Worm (Caenorhabditis elegans) whole organism, early embryonic: ENCODE measurements around the gene F33D4.4.

ENCODE experiments used
- B0310.2 ChIP-seq: sonication (generic microtip); optimal IDR thresholded peaks from 2 replicates; lab custom pipeline; 2016; ENCODE audit warnings: mild to moderate bottlenecking, missing genetic modification characterization, missing compliant biosample characterization
- F13C5.2 ChIP-seq: sonication (generic microtip); optimal IDR thresholded peaks from 2 replicates; lab custom pipeline; 2017; ENCODE audit warnings: mild to moderate bottlenecking, missing genetic modification characterization, inconsistent platforms, missing compliant biosample characterization
- aly-1 ChIP-seq: sonication (generic microtip); optimal IDR thresholded peaks from 2 replicates; lab custom pipeline; 2016; ENCODE audit warnings: missing genetic modification characterization, missing compliant biosample characterization
- ama-1 ChIP-seq: fragments of 150-350 bp; optimal IDR thresholded peaks from 2 replicates; lab custom pipeline; 2014
- ceh-13 ChIP-seq: fragments of 200-800 bp; sonication (Bioruptor generic); optimal IDR thresholded peaks from 2 replicates; lab custom pipeline; 2018; ENCODE audit warnings: mild to moderate bottlenecking, missing genetic modification characterization, missing compliant biosample characterization
- ceh-36 ChIP-seq: sonication (generic microtip); optimal IDR thresholded peaks from 2 replicates; lab custom pipeline; 2016; ENCODE audit warnings: missing genetic modification characterization, inconsistent platforms, missing compliant biosample characterization
- ets-7 ChIP-seq: sonication (generic microtip); optimal IDR thresholded peaks from 2 replicates; lab custom pipeline; 2016; ENCODE audit warnings: missing genotype, missing genetic modification characterization, missing compliant biosample characterization
- flt-1 ChIP-seq: fragments of 200-800 bp; sonication (Bioruptor generic); IDR thresholded peaks from 2 replicates; pipeline ENCODE4 v1.3.6; 2022; ENCODE audit warnings: missing genetic modification characterization, missing compliant biosample characterization
- hmbx-1 ChIP-seq: sonication (generic microtip); optimal IDR thresholded peaks from 2 replicates; lab custom pipeline; 2016; ENCODE audit warnings: mild to moderate bottlenecking, missing genetic modification characterization, missing compliant biosample characterization
- hmg-4 ChIP-seq: fragments of 200-800 bp; sonication (Bioruptor generic); optimal IDR thresholded peaks from 2 replicates; lab custom pipeline; 2018; ENCODE audit warnings: mild to moderate bottlenecking, missing genetic modification characterization, missing compliant biosample characterization
- hnd-1 ChIP-seq: sonication (generic microtip); optimal IDR thresholded peaks from 2 replicates; lab custom pipeline; 2016; ENCODE audit warnings: missing genetic modification characterization, missing compliant biosample characterization
- pes-1 ChIP-seq: fragments of 200-800 bp; sonication (Bioruptor generic); IDR thresholded peaks from 2 replicates; pipeline ENCODE4 v1.3.6; 2022; ENCODE audit warnings: missing genetic modification reagents, missing genetic modification characterization, missing compliant biosample characterization
- scrt-1 ChIP-seq: fragments of 200-800 bp; sonication (Bioruptor generic); IDR thresholded peaks from 2 replicates; pipeline ENCODE4 v1.3.6; 2022; ENCODE audit warnings: missing genetic modification characterization, missing compliant biosample characterization
- sea-1 ChIP-seq: fragments of 200-800 bp; sonication (Bioruptor generic); conservative IDR thresholded peaks from 2 replicates; pipeline ENCODE4 v1.3.6; 2022; ENCODE audit warnings: missing genetic modification characterization, missing compliant biosample characterization
- tbx-11 ChIP-seq: fragments of 200-800 bp; sonication (Bioruptor generic); IDR thresholded peaks from 2 replicates; pipeline ENCODE4 v1.3.6; 2022; ENCODE audit warnings: missing genetic modification characterization, missing compliant biosample characterization
- tbx-37 ChIP-seq: fragments of 200-800 bp; sonication (Bioruptor generic); conservative IDR thresholded peaks from 2 replicates; pipeline ENCODE4 v1.3.6; 2022; ENCODE audit warnings: missing genetic modification reagents, missing genetic modification characterization, missing compliant biosample characterization
- tra-4 ChIP-seq: sonication (generic microtip); optimal IDR thresholded peaks from 2 replicates; lab custom pipeline; 2017; ENCODE audit warnings: missing genetic modification characterization, missing compliant biosample characterization

Gene F33D4.4

DNA sequence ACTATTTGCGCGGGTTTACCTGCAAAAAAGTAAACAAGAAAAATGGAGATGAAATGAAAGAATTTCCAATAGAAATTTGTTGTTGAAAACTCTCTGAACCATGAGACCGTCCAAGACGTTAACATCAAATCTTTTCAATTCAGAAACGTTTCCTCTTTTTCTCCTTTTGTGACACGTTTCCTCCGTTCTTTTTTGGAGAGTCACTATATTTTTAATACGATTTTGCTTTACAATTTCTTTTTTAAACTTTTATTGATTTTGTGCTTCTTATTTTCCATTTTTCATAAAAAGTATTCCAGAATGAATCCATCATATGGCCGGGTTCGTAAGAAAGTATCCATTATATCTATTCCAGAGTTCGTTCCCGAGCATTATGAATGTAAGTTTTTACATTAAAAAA, 31.8 kb downstream of the F33D4.4 start, which contains the start of gene itr-1:
Gene itr-1 (plus strand): TSS at position 301 of the 400 bp plus-strand sequence.
- TF ChIP-seq ceh-13 (GFP tag; lab: Kevin White, UChicago), result no peak
- TF ChIP-seq hmg-4 (GFP tag; lab: Kevin White, UChicago), result no peak

DNA sequence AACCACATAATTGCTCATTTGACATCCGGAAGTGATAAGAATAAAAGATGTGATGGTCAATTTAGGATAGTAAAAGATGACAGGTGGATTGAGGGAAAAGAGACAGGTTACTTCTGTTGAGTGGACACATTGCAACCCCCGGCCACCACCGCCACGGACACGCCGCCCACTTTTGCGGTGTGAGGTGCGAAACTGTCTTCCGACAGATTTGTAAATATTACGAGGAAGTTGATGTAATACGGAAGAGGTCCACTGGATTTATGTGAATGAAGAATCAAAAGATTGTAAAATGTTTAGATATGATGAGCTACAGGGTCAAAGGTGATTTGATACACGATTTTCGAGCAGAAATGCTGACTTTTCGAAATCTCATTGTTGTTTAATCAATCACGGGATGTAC, 33.8 kb downstream of the F33D4.4 start, which contains the start of gene C08G9.2:
Gene C08G9.2 (minus strand): TSS at position 101 of the 400 bp plus-strand sequence.
- no peak for TF ChIP-seq hmg-4 (GFP tag; lab: Kevin White, UChicago)
- TF ChIP-seq flt-1 (GFP tag; lab: Robert Waterston, UW), result no peak
- no peak for TF ChIP-seq ets-7
- no peak for TF ChIP-seq ceh-13 (GFP tag; lab: Kevin White, UChicago)
- no peak for TF ChIP-seq sea-1 (GFP tag; lab: Robert Waterston, UW)
- no peak for TF ChIP-seq tbx-11
- no peak for TF ChIP-seq aly-1 (tag; lab: Kevin White, UChicago)
- TF ChIP-seq pes-1, result no peak
- TF ChIP-seq hmbx-1, result no peak
- no peak for TF ChIP-seq scrt-1 (GFP tag; lab: Robert Waterston, UW)
- TF ChIP-seq B0310.2, result no peak
- TF ChIP-seq tbx-37 (GFP tag; lab: Robert Waterston, UW), result no peak
- no peak for TF ChIP-seq tra-4 (tag; lab: Kevin White, UChicago)

ce11 chrIV:7663006-7663405, 43.7 kb downstream of the F33D4.4 start:
- TF ChIP-seq hmbx-1 (no peak), ceh-13 (GFP tag; lab: Kevin White, UChicago) (no peak), ama-1 (lab: Kevin White, UChicago) (no peak), hmg-4 (GFP tag; lab: Kevin White, UChicago) (no peak), pes-1 (no peak), aly-1 (tag; lab: Kevin White, UChicago) (no peak), tbx-37 (GFP tag; lab: Robert Waterston, UW) (no peak), ets-7 (no peak), hnd-1 (tag; lab: Kevin White, UChicago) (no peak), ceh-36 (tag; lab: Kevin White, UChicago) (no peak), sea-1 (GFP tag; lab: Robert Waterston, UW) (no peak), flt-1 (GFP tag; lab: Robert Waterston, UW) (no peak), tra-4 (tag; lab: Kevin White, UChicago) (no peak), scrt-1 (GFP tag; lab: Robert Waterston, UW) (no peak), tbx-11 (no peak), B0310.2 (no peak), F13C5.2 (no peak)

DNA sequence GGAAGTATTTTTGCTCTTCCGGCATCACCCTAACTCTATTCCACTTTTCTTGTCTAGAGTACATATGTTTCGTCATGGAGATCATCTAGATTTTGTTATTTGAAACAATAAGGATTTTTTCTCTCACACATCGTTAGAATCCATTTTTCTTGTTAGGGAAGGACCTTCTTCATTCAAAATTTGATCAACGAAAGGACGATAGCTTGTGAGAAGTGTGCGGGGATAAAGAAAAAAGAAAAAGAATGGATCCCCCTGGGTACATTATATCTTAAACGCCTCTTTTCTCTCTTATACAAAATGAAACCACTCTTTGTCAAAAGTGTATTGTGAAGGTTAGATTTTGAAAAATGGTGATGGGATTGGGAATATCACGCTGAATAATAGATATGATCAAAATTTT, 45.1 kb downstream of the F33D4.4 start:
- no peak for TF ChIP-seq pes-1
- TF ChIP-seq ama-1 (lab: Kevin White, UChicago), result no peak
- TF ChIP-seq flt-1 (GFP tag; lab: Robert Waterston, UW), result no peak
- no peak for TF ChIP-seq ets-7
- no peak for TF ChIP-seq hnd-1 (tag; lab: Kevin White, UChicago)
- TF ChIP-seq tra-4 (tag; lab: Kevin White, UChicago), result no peak
- no peak for TF ChIP-seq ceh-36 (tag; lab: Kevin White, UChicago)
- TF ChIP-seq ceh-13 (GFP tag; lab: Kevin White, UChicago), result no peak
- no peak for TF ChIP-seq hmbx-1
- no peak for TF ChIP-seq sea-1 (GFP tag; lab: Robert Waterston, UW)
- no peak for TF ChIP-seq tbx-11
- no peak for TF ChIP-seq F13C5.2
- no peak for TF ChIP-seq scrt-1 (GFP tag; lab: Robert Waterston, UW)
- no peak for TF ChIP-seq aly-1 (tag; lab: Kevin White, UChicago)
- no peak for TF ChIP-seq B0310.2
- TF ChIP-seq tbx-37 (GFP tag; lab: Robert Waterston, UW), result no peak

- TF ChIP-seq ama-1 (lab: Kevin White, UChicago) (no peak), aly-1 (tag; lab: Kevin White, UChicago) (no peak), hmg-4 (GFP tag; lab: Kevin White, UChicago) (no peak), flt-1 (GFP tag; lab: Robert Waterston, UW) (no peak), ets-7 (no peak), hmbx-1 (no peak), tra-4 (tag; lab: Kevin White, UChicago) (no peak), F13C5.2 (no peak), tbx-37 (GFP tag; lab: Robert Waterston, UW) (no peak), tbx-11 (no peak), hnd-1 (tag; lab: Kevin White, UChicago) (no peak), scrt-1 (GFP tag; lab: Robert Waterston, UW) (no peak)
These were observed 47.2 kb downstream of the F33D4.4 start for ce11 chrIV:7659481-7659880.

ce11 chrIV:7658589-7658988, 48.1 kb downstream of the F33D4.4 start, which contains the start of gene C08G9.1:
Gene C08G9.1, plus strand, starts transcription at chrIV:7658763.
- TF ChIP-seq scrt-1 (GFP tag; lab: Robert Waterston, UW), result no peak
- TF ChIP-seq sea-1 (GFP tag; lab: Robert Waterston, UW), result no peak
- no peak for TF ChIP-seq F13C5.2
- TF ChIP-seq ets-7, result no peak
- no peak for TF ChIP-seq hmbx-1
- TF ChIP-seq aly-1 (tag; lab: Kevin White, UChicago), result no peak
- TF ChIP-seq B0310.2, result no peak
- TF ChIP-seq tbx-37 (GFP tag; lab: Robert Waterston, UW), result no peak
- TF ChIP-seq flt-1 (GFP tag; lab: Robert Waterston, UW), result no peak
- no peak for TF ChIP-seq tbx-11
- TF ChIP-seq ceh-13 (GFP tag; lab: Kevin White, UChicago), result no peak
- TF ChIP-seq pes-1, result no peak
- no peak for TF ChIP-seq hnd-1 (tag; lab: Kevin White, UChicago)
- TF ChIP-seq ceh-36 (tag; lab: Kevin White, UChicago), result no peak
- TF ChIP-seq hmg-4 (GFP tag; lab: Kevin White, UChicago), result no peak
- no peak for TF ChIP-seq ama-1 (lab: Kevin White, UChicago)
- no peak for TF ChIP-seq tra-4 (tag; lab: Kevin White, UChicago)

DNA sequence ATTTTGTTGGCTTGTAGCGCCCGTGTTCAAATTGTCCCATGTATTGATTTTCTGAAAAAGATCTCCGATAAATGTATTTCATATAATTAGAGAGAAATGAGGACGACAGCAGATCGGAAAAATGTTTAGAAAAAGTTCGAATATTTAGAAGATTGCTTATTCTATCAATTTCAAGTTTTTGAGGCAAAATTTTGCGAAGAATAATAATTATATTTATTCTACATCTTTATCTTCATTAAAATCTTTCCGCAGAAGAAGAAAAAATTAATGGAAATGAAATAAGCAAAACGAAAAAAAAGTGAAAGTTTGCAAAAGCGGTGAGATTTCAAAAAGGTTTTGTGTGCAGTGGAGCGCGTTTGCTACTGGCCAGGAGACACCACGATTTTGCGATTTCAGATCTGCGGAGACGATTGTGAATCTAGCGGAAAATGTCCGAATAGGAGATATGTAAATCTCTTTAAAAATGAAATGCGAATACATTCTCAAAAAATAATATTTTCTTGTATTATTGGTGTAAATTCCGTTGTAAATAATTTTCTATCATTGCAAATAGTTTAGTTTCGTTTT, 52.4 kb downstream of the F33D4.4 start, which contains the start of gene nrde-4:
Gene nrde-4 (minus strand): TSS at position 51 of the 567 bp plus-strand sequence.
- TF ChIP-seq B0310.2 (no peak), tra-4 (tag; lab: Kevin White, UChicago) (no peak), hmg-4 (GFP tag; lab: Kevin White, UChicago) (no peak), tbx-37 (GFP tag; lab: Robert Waterston, UW) (no peak), ama-1 (lab: Kevin White, UChicago) (no peak), hmbx-1 (no peak), F13C5.2 (peak; percentile 16), pes-1 (peak; percentile 49; the same call in 1 of the 2 replicates), scrt-1 (GFP tag; lab: Robert Waterston, UW) (no peak), ceh-36 (tag; lab: Kevin White, UChicago) (no peak)
